Worm (Caenorhabditis elegans) whole organism, L2 larva: Measurements from ENCODE around the gene T05H10.8.

Source experiments
- C34F6.9 ChIP-seq: fragments of 150-350 bp; optimal IDR thresholded peaks from 2 replicates; lab custom pipeline; 2014; ENCODE audit warnings: missing biosample characterization, missing genetic modification characterization
- F13H6.1 ChIP-seq: sonication (generic microtip); optimal IDR thresholded peaks from 2 replicates; lab custom pipeline; 2016; ENCODE audit warnings: missing genetic modification characterization, missing compliant biosample characterization
- R02D3.7 ChIP-seq: fragments of 150-350 bp; optimal IDR thresholded peaks from 2 replicates; lab custom pipeline; 2014; ENCODE audit warnings: missing biosample characterization, missing genetic modification characterization
- Y55F3AM.14 ChIP-seq: fragments of 200-800 bp; sonication (Bioruptor generic); optimal IDR thresholded peaks from 2 replicates; lab custom pipeline; 2018; ENCODE audit warnings: mild to moderate bottlenecking, missing genetic modification characterization, missing compliant biosample characterization
- alr-1 ChIP-seq: fragments of 150-350 bp; optimal IDR thresholded peaks from 2 replicates; lab custom pipeline; 2014; ENCODE audit warnings: missing biosample characterization, missing genetic modification characterization
- ceh-16 ChIP-seq: fragments of 150-350 bp; optimal IDR thresholded peaks from 2 replicates; lab custom pipeline; 2014; ENCODE audit warnings: missing biosample characterization, missing genetic modification characterization
- ceh-82 ChIP-seq: fragments of 150-350 bp; optimal IDR thresholded peaks from 2 replicates; lab custom pipeline; 2014; ENCODE audit warnings: missing biosample characterization, missing genetic modification characterization
- crh-2 ChIP-seq: sonication (generic microtip); optimal IDR thresholded peaks from 2 replicates; lab custom pipeline; 2017; ENCODE audit warnings: missing biosample characterization, missing genetic modification characterization
- dmd-4 ChIP-seq: sonication (generic microtip); optimal IDR thresholded peaks from 2 replicates; lab custom pipeline; 2017; ENCODE audit warnings: missing biosample characterization, missing genetic modification characterization
- egl-27 ChIP-seq: sonication (generic microtip); optimal IDR thresholded peaks from 3 replicates; lab custom pipeline; 2017; ENCODE audit warnings: missing biosample characterization, missing genetic modification reagents, missing genetic modification characterization
- elt-3 ChIP-seq: sonication (generic microtip); optimal IDR thresholded peaks from 2 replicates; lab custom pipeline; 2017; ENCODE audit warnings: missing biosample characterization, missing genetic modification characterization
- lin-11 ChIP-seq: fragments of 150-350 bp; sonication (generic microtip); optimal IDR thresholded peaks from 2 replicates; lab custom pipeline; 2014; ENCODE audit warnings: missing biosample characterization, missing genetic modification characterization, inconsistent platforms, mixed read lengths
- lin-13 ChIP-seq: fragments of 150-350 bp; optimal IDR thresholded peaks from 2 replicates; lab custom pipeline; 2014; ENCODE audit warnings: missing biosample characterization, missing genetic modification reagents, missing genetic modification characterization
- lin-39 ChIP-seq: fragments of 150-350 bp; optimal IDR thresholded peaks from 2 replicates; lab custom pipeline; 2014; ENCODE audit warnings: missing biosample characterization, missing genetic modification reagents, missing genetic modification characterization
- lsy-2 ChIP-seq, 2 experiments: fragments of 150-350 bp in 1 of 2; sonication (generic microtip) in 1 of 2; optimal IDR thresholded peaks; 2 replicates each; lab custom pipeline; 2014 to 2017; ENCODE audit warnings: missing biosample characterization in 2 of 2, missing genetic modification characterization in 2 of 2
- mab-5 ChIP-seq: fragments of 150-350 bp; optimal IDR thresholded peaks from 2 replicates; lab custom pipeline; 2014; ENCODE audit warnings: missing biosample characterization, missing genetic modification characterization
- mbf-1 ChIP-seq: sonication (generic microtip); optimal IDR thresholded peaks from 2 replicates; lab custom pipeline; 2017; ENCODE audit warnings: missing biosample characterization, missing genetic modification characterization
- mdl-1 ChIP-seq, 2 experiments: fragments of 150-350 bp in 1 of 2; sonication (generic microtip) in 1 of 2; optimal IDR thresholded peaks; 2 replicates each; lab custom pipeline; 2017; ENCODE audit warnings: missing biosample characterization in 2 of 2, missing genetic modification characterization in 2 of 2
- nhr-11 ChIP-seq: fragments of 150-350 bp; optimal IDR thresholded peaks from 2 replicates; lab custom pipeline; 2014; ENCODE audit warnings: missing biosample characterization, missing genetic modification characterization
- nhr-21 ChIP-seq: fragments of 150-350 bp; optimal IDR thresholded peaks from 2 replicates; lab custom pipeline; 2014; ENCODE audit warnings: missing biosample characterization, missing genetic modification characterization
- nhr-23 ChIP-seq: fragments of 150-350 bp; optimal IDR thresholded peaks from 2 replicates; lab custom pipeline; 2014; ENCODE audit warnings: missing biosample characterization, missing genetic modification reagents, missing genetic modification characterization
- nhr-237 ChIP-seq: fragments of 150-350 bp; optimal IDR thresholded peaks from 2 replicates; lab custom pipeline; 2014; ENCODE audit warnings: missing biosample characterization, missing genetic modification characterization
- nhr-25 ChIP-seq: fragments of 150-350 bp; sonication (generic microtip); optimal IDR thresholded peaks from 3 replicates; lab custom pipeline; 2014; ENCODE audit warnings: missing biosample characterization, missing genetic modification characterization
- nhr-6 ChIP-seq: fragments of 150-350 bp; optimal IDR thresholded peaks from 2 replicates; lab custom pipeline; 2014; ENCODE audit warnings: missing biosample characterization, missing genetic modification characterization
- nhr-77 ChIP-seq: fragments of 150-350 bp; optimal IDR thresholded peaks from 2 replicates; lab custom pipeline; 2014; ENCODE audit warnings: missing biosample characterization, missing genetic modification characterization
- peb-1 ChIP-seq: fragments of 150-350 bp; optimal IDR thresholded peaks from 2 replicates; lab custom pipeline; 2014; ENCODE audit warnings: missing biosample characterization, missing genetic modification characterization
- sem-4 ChIP-seq: fragments of 150-350 bp; optimal IDR thresholded peaks from 2 replicates; lab custom pipeline; 2014; ENCODE audit warnings: missing biosample characterization, missing genetic modification reagents, missing genetic modification characterization
- skn-1 ChIP-seq: sonication (generic microtip); optimal IDR thresholded peaks from 2 replicates; lab custom pipeline; 2017; ENCODE audit warnings: missing biosample characterization, missing genetic modification characterization
- sma-3 ChIP-seq: sonication (generic microtip); optimal IDR thresholded peaks from 2 replicates; lab custom pipeline; 2016; ENCODE audit warnings: missing genetic modification reagents, missing genetic modification characterization, missing compliant biosample characterization
- sma-9 ChIP-seq, 2 experiments: fragments of 150-350 bp in 1 of 2; sonication (generic microtip) in 1 of 2; optimal IDR thresholded peaks; 2 replicates each; lab custom pipeline; 2014 to 2016; ENCODE audit warnings: missing genetic modification characterization in 2 of 2, mild to moderate bottlenecking in 1 of 2, missing biosample characterization in 1 of 2, missing compliant biosample characterization in 1 of 2, missing genetic modification reagents in 1 of 2, moderate library complexity in 1 of 2
- snpc-4 ChIP-seq: fragments of 150-350 bp; optimal IDR thresholded peaks from 2 replicates; lab custom pipeline; 2014; ENCODE audit warnings: missing biosample characterization, missing genetic modification characterization
- unc-39 ChIP-seq: fragments of 150-350 bp; optimal IDR thresholded peaks from 2 replicates; lab custom pipeline; 2014; ENCODE audit warnings: missing biosample characterization, missing genetic modification characterization
- unc-55 ChIP-seq: fragments of 150-350 bp; sonication (generic microtip); optimal IDR thresholded peaks from 3 replicates; lab custom pipeline; 2014; ENCODE audit warnings: missing biosample characterization, missing genetic modification reagents, missing genetic modification characterization
- unc-62 ChIP-seq: fragments of 150-350 bp; optimal IDR thresholded peaks from 2 replicates; lab custom pipeline; 2014; ENCODE audit warnings: missing biosample characterization, missing genetic modification reagents, missing genetic modification characterization
- zag-1 ChIP-seq: fragments of 150-350 bp; optimal IDR thresholded peaks from 2 replicates; lab custom pipeline; 2014; ENCODE audit warnings: missing biosample characterization, missing genetic modification characterization
- ztf-11 ChIP-seq: sonication (generic microtip); optimal IDR thresholded peaks from 2 replicates; lab custom pipeline; 2017; ENCODE audit warnings: missing biosample characterization, missing genetic modification characterization
- ztf-4 ChIP-seq: fragments of 150-350 bp; optimal IDR thresholded peaks from 2 replicates; lab custom pipeline; 2014; ENCODE audit warnings: missing biosample characterization, missing genetic modification characterization

Gene T05H10.8

ce11 chrII:8051330-8051729 is 7.5 kb upstream of the T05H10.8 start:
- no peak for TF ChIP-seq nhr-25 (tag; lab: Kevin White, UChicago)
- TF ChIP-seq nhr-11 (tag; lab: Kevin White, UChicago): no peak
- no peak for TF ChIP-seq nhr-237 (tag; lab: Kevin White, UChicago)
- TF ChIP-seq unc-62 (GFP tag; lab: Kevin White, UChicago): no peak
- no peak for TF ChIP-seq mab-5
- TF ChIP-seq skn-1 (tag; lab: Kevin White, UChicago): no peak
- TF ChIP-seq egl-27: no peak
- TF ChIP-seq nhr-77: no peak

ce11 chrII:8052172-8052571 is 6.7 kb upstream of the T05H10.8 start:
- TF ChIP-seq ceh-16 (tag; lab: Kevin White, UChicago): no peak
- no peak for TF ChIP-seq peb-1 (tag; lab: Kevin White, UChicago)
- no peak for TF ChIP-seq nhr-77
- no peak for TF ChIP-seq elt-3
- no peak for TF ChIP-seq alr-1
- no peak for TF ChIP-seq lsy-2 (tag; optimal IDR thresholded peaks at IDR 0.05; lab: Kevin White, UChicago)
- TF ChIP-seq sma-9 (GFP tag; optimal IDR thresholded peaks at IDR 0.05; lab: Kevin White, UChicago): no peak
- TF ChIP-seq sma-9 (tag; optimal IDR thresholded peaks at IDR 0.05; lab: Kevin White, UChicago): no peak
- TF ChIP-seq sem-4 (tag; lab: Kevin White, UChicago): no peak
- TF ChIP-seq zag-1 (tag; lab: Kevin White, UChicago): no peak
- no peak for TF ChIP-seq nhr-237 (tag; lab: Kevin White, UChicago)
- TF ChIP-seq egl-27: no peak
- no peak for TF ChIP-seq C34F6.9 (tag; lab: Kevin White, UChicago)
- TF ChIP-seq ztf-11 (tag; lab: Kevin White, UChicago): no peak
- TF ChIP-seq nhr-21 (tag; lab: Kevin White, UChicago): no peak
- TF ChIP-seq lin-11 (tag; lab: Kevin White, UChicago): no peak
- TF ChIP-seq ztf-4 (tag; lab: Kevin White, UChicago): no peak
- TF ChIP-seq nhr-25 (tag; lab: Kevin White, UChicago): no peak
- no peak for TF ChIP-seq snpc-4
- no peak for TF ChIP-seq mab-5

ce11 chrII:8052850-8053249 is 6.0 kb upstream of the T05H10.8 start, which contains the start of gene T05H10.4:
Gene T05H10.4 (plus strand): TSS chrII:8053150.
- TF ChIP-seq nhr-25 (tag; lab: Kevin White, UChicago) (no peak), sma-3 (GFP tag; lab: Kevin White, UChicago) (no peak), lin-39 (tag; lab: Kevin White, UChicago) (no peak), nhr-6 (tag; lab: Kevin White, UChicago) (no peak), mdl-1 (tag; optimal IDR thresholded peaks at IDR 0.05; lab: Kevin White, UChicago) (no peak), nhr-23 (tag; lab: Kevin White, UChicago) (no peak), Y55F3AM.14 (GFP tag; lab: Kevin White, UChicago) (no peak), nhr-237 (tag; lab: Kevin White, UChicago) (no peak), sma-9 (GFP tag; optimal IDR thresholded peaks at IDR 0.05; lab: Kevin White, UChicago) (no peak), sma-9 (tag; optimal IDR thresholded peaks at IDR 0.05; lab: Kevin White, UChicago) (no peak), sem-4 (tag; lab: Kevin White, UChicago) (no peak), lin-13 (no peak), unc-62 (GFP tag; lab: Kevin White, UChicago) (no peak), ztf-4 (tag; lab: Kevin White, UChicago) (no peak), lsy-2 (tag; optimal IDR thresholded peaks at IDR 0.05; lab: Kevin White, UChicago) (no peak), crh-2 (tag; lab: Kevin White, UChicago) (no peak), skn-1 (tag; lab: Kevin White, UChicago) (no peak), ceh-82 (tag; lab: Kevin White, UChicago) (no peak), nhr-77 (no peak), snpc-4 (no peak)

- no peak for TF ChIP-seq lin-11 (tag; lab: Kevin White, UChicago)
- TF ChIP-seq unc-39 (tag; lab: Kevin White, UChicago): no peak
- no peak for TF ChIP-seq C34F6.9 (tag; lab: Kevin White, UChicago)
- TF ChIP-seq peb-1 (tag; lab: Kevin White, UChicago): no peak
- TF ChIP-seq F13H6.1 (tag; lab: Kevin White, UChicago): no peak
- no peak for TF ChIP-seq mbf-1 (tag; lab: Kevin White, UChicago)
- TF ChIP-seq dmd-4 (tag; lab: Kevin White, UChicago): no peak
- no peak for TF ChIP-seq nhr-23 (tag; lab: Kevin White, UChicago)
- no peak for TF ChIP-seq crh-2 (tag; lab: Kevin White, UChicago)
- TF ChIP-seq nhr-21 (tag; lab: Kevin White, UChicago): no peak
- no peak for TF ChIP-seq ceh-82 (tag; lab: Kevin White, UChicago)
- no peak for TF ChIP-seq Y55F3AM.14 (GFP tag; lab: Kevin White, UChicago)
- no peak for TF ChIP-seq alr-1
- no peak for TF ChIP-seq R02D3.7 (tag; lab: Kevin White, UChicago)
- TF ChIP-seq nhr-6 (tag; lab: Kevin White, UChicago): no peak
- TF ChIP-seq unc-55 (GFP tag; lab: Kevin White, UChicago): no peak
Measured at ce11 chrII:8057911-8058310, 958 bp upstream of the T05H10.8 start.
